Worm (Caenorhabditis elegans) whole organism, L3 larva: ENCODE measurements around the gene rpl-3.

Experiments
- ama-1 ChIP-seq: fragments of 150-350 bp; optimal IDR thresholded peaks from 2 replicates; lab custom pipeline; 2018
- ceh-28 ChIP-seq: fragments of 150-350 bp; optimal IDR thresholded peaks from 2 replicates; lab custom pipeline; 2014; ENCODE audit warnings: missing biosample characterization, missing genetic modification reagents, missing genetic modification characterization
- ceh-9 ChIP-seq: sonication (generic microtip); optimal IDR thresholded peaks from 2 replicates; lab custom pipeline; 2018; ENCODE audit warnings: missing biosample characterization, missing genetic modification characterization
- elt-1 ChIP-seq: fragments of 150-350 bp; optimal IDR thresholded peaks from 2 replicates; lab custom pipeline; 2014; ENCODE audit warnings: missing biosample characterization, missing genetic modification characterization
- fkh-10 ChIP-seq: sonication (generic microtip); optimal IDR thresholded peaks from 2 replicates; lab custom pipeline; 2017; ENCODE audit warnings: missing biosample characterization, missing genetic modification reagents, missing genetic modification characterization
- hmg-11 ChIP-seq: sonication (generic microtip); optimal IDR thresholded peaks from 2 replicates; lab custom pipeline; 2016; ENCODE audit warnings: missing genetic modification characterization, missing compliant biosample characterization
- nfya-1 ChIP-seq: sonication (generic microtip); optimal IDR thresholded peaks from 2 replicates; lab custom pipeline; 2017; ENCODE audit warnings: missing genetic modification characterization, mild to moderate bottlenecking, missing compliant biosample characterization, antibody characterized with exemption, moderate library complexity; ENCODE audit not compliant: insufficient read depth
- nhr-25 ChIP-seq: sonication (generic microtip); optimal IDR thresholded peaks from 2 replicates; lab custom pipeline; 2017; ENCODE audit warnings: missing biosample characterization, missing genetic modification characterization
- snpc-4 ChIP-seq: fragments of 150-350 bp; optimal IDR thresholded peaks from 2 replicates; lab custom pipeline; 2014; ENCODE audit warnings: missing biosample characterization, missing genetic modification characterization
- unc-39 ChIP-seq: sonication (generic microtip); optimal IDR thresholded peaks from 4 replicates; lab custom pipeline; 2017; ENCODE audit warnings: missing biosample characterization, missing genetic modification characterization

DNA sequence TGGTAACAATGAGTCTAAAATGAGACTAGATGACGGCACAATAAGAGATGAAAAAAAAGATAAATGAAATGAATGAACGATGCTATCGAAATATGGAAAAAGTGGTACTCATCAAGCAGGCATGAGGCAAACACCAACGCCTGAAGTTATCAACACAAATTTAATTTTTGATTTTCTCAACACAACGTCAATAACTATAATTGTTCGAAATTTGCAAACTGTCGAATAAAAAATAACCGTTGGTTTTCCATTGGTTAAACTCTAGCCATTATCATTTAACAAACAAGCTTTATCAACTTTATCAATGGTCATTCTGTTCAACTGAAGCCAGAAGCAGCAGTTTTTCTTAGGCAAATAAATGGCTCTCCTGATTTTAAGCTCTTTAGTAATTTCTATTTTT, 35.4 kb upstream of the rpl-3 start, which contains the start of gene cyp-25A1:
- TF ChIP-seq nfya-1 (tag; lab: Kevin White, UChicago) (no peak), ceh-9 (tag; lab: Kevin White, UChicago) (no peak), unc-39 (tag; lab: Kevin White, UChicago) (no peak), ceh-28 (no peak), fkh-10 (no peak), hmg-11 (tag; lab: Kevin White, UChicago) (no peak), snpc-4 (no peak), nhr-25 (tag; lab: Kevin White, UChicago) (no peak), elt-1 (tag; lab: Kevin White, UChicago) (no peak), ama-1 (no peak)
